Fruit fly (Drosophila melanogaster) whole organism, embryonic: Measurements from ENCODE around the gene Tnpo-SR.

Experiments
- ATbp ChIP-seq: fragments of 200-800 bp; sonication (Bioruptor generic); optimal IDR thresholded peaks from 2 replicates; lab custom pipeline; 2017; ENCODE audit warnings: missing biosample characterization, mild to moderate bottlenecking, missing genetic modification characterization, missing genetic modification reagents
- Abd-B ChIP-seq: fragments of 200-800 bp; sonication (Bioruptor generic); optimal IDR thresholded peaks from 2 replicates; lab custom pipeline; 2018; ENCODE audit warnings: missing biosample characterization, mild to moderate bottlenecking, missing genetic modification characterization, moderate library complexity
- Adf1 ChIP-seq: fragments of 200-800 bp; sonication (Bioruptor generic); IDR thresholded peaks from 2 replicates; pipeline ENCODE4 v1.3.6; 2022; ENCODE audit warnings: missing biosample characterization, missing genetic modification characterization
- BtbVII ChIP-seq: fragments of 200-800 bp; sonication (Bioruptor generic); optimal IDR thresholded peaks from 3 replicates; lab custom pipeline; 2017; ENCODE audit warnings: missing biosample characterization, mild to moderate bottlenecking, missing genetic modification characterization
- CG1024 ChIP-seq: fragments of 200-800 bp; sonication (Bioruptor generic); IDR thresholded peaks from 2 replicates; pipeline ENCODE4 v1.3.6; 2022; ENCODE audit warnings: missing biosample characterization, missing genetic modification characterization
- CG14860 ChIP-seq: fragments of 200-800 bp; sonication (Bioruptor generic); IDR thresholded peaks from 3 replicates; pipeline ENCODE4 v1.3.6; 2022; ENCODE audit warnings: missing biosample characterization, missing genetic modification characterization; ENCODE audit not compliant: partially characterized antibody
- CG18011 ChIP-seq: fragments of 200-800 bp; sonication (Bioruptor generic); optimal IDR thresholded peaks from 2 replicates; lab custom pipeline; 2017; ENCODE audit warnings: missing biosample characterization, missing genetic modification characterization, mild to moderate bottlenecking, moderate library complexity, missing genotype
- CG18599 ChIP-seq: fragments of 200-800 bp; sonication (Bioruptor generic); optimal IDR thresholded peaks from 3 replicates; lab custom pipeline; 2017; ENCODE audit warnings: missing biosample characterization, missing genetic modification characterization, mild to moderate bottlenecking, moderate library complexity, missing genetic modification reagents
- CG2678 ChIP-seq: fragments of 200-800 bp; sonication (Bioruptor generic); optimal IDR thresholded peaks from 3 replicates; lab custom pipeline; 2019; ENCODE audit warnings: missing biosample characterization, mild to moderate bottlenecking, missing genetic modification characterization, moderate library complexity
- CG2875 ChIP-seq: fragments of 200-800 bp; sonication (Bioruptor generic); optimal IDR thresholded peaks from 2 replicates; lab custom pipeline; 2017; ENCODE audit warnings: missing biosample characterization, mild to moderate bottlenecking, missing genetic modification characterization, missing genetic modification reagents
- CG30431 ChIP-seq: fragments of 200-800 bp; sonication (Bioruptor generic); optimal IDR thresholded peaks from 2 replicates; lab custom pipeline; 2017; ENCODE audit warnings: missing biosample characterization, missing genetic modification characterization
- CG3995 ChIP-seq: fragments of 200-800 bp; sonication (Bioruptor generic); optimal IDR thresholded peaks from 3 replicates; lab custom pipeline; 2016; ENCODE audit warnings: missing biosample characterization, missing genetic modification characterization
- CG42726 ChIP-seq: fragments of 200-800 bp; sonication (Bioruptor generic); IDR thresholded peaks from 2 replicates; pipeline ENCODE4 v1.3.6; 2022; ENCODE audit warnings: missing biosample characterization, missing genetic modification characterization; ENCODE audit not compliant: partially characterized antibody
- CG4328 ChIP-seq: fragments of 200-800 bp; sonication (Bioruptor generic); optimal IDR thresholded peaks from 3 replicates; lab custom pipeline; 2017; ENCODE audit warnings: missing biosample characterization, missing genetic modification reagents, missing genetic modification characterization
- CG4424 ChIP-seq: fragments of 200-800 bp; sonication (Bioruptor generic); optimal IDR thresholded peaks from 3 replicates; lab custom pipeline; 2016; ENCODE audit warnings: missing biosample characterization, missing genetic modification characterization
- CG6854 ChIP-seq: fragments of 200-800 bp; sonication (Bioruptor generic); optimal IDR thresholded peaks from 3 replicates; lab custom pipeline; 2017; ENCODE audit warnings: missing biosample characterization, mild to moderate bottlenecking, missing genetic modification characterization
- CG8765 ChIP-seq: fragments of 200-800 bp; sonication (Bioruptor generic); IDR thresholded peaks from 2 replicates; pipeline ENCODE4 v1.3.6; 2022; ENCODE audit warnings: missing biosample characterization, missing genetic modification characterization
- CG8944 ChIP-seq: fragments of 200-800 bp; sonication (Bioruptor generic); optimal IDR thresholded peaks from 3 replicates; lab custom pipeline; 2016; ENCODE audit warnings: missing biosample characterization, missing genetic modification characterization
- CG9437 ChIP-seq: fragments of 200-800 bp; sonication (Bioruptor generic); optimal IDR thresholded peaks from 2 replicates; lab custom pipeline; 2018; ENCODE audit warnings: missing biosample characterization, mild to moderate bottlenecking, missing genetic modification characterization
- CG9817 ChIP-seq: fragments of 200-800 bp; sonication (Bioruptor generic); optimal IDR thresholded peaks from 2 replicates; lab custom pipeline; 2018; ENCODE audit warnings: missing biosample characterization, mild to moderate bottlenecking, missing genetic modification characterization, moderate library complexity
- CHES-1-like ChIP-seq: fragments of 200-800 bp; sonication (Bioruptor generic); optimal IDR thresholded peaks from 2 replicates; lab custom pipeline; 2016; ENCODE audit warnings: missing biosample characterization, missing genetic modification characterization
- D19B ChIP-seq: fragments of 200-800 bp; sonication (Bioruptor generic); optimal IDR thresholded peaks from 2 replicates; lab custom pipeline; 2017; ENCODE audit warnings: missing biosample characterization, mild to moderate bottlenecking, missing genetic modification characterization
- Dip3 ChIP-seq: fragments of 200-800 bp; sonication (Bioruptor generic); optimal IDR thresholded peaks from 3 replicates; lab custom pipeline; 2016; ENCODE audit warnings: missing biosample characterization, missing genetic modification characterization
- Doc3 ChIP-seq: fragments of 200-800 bp; sonication (Bioruptor generic); IDR thresholded peaks from 3 replicates; pipeline ENCODE4 v1.3.6; 2022; ENCODE audit warnings: missing biosample characterization, missing genetic modification characterization; ENCODE audit not compliant: partially characterized antibody
- HmgZ ChIP-seq: fragments of 200-800 bp; sonication (Bioruptor generic); optimal IDR thresholded peaks from 2 replicates; lab custom pipeline; 2018; ENCODE audit warnings: missing biosample characterization, mild to moderate bottlenecking, missing genetic modification characterization
- Hmr ChIP-seq: fragments of 200-800 bp; sonication (Bioruptor generic); optimal IDR thresholded peaks from 3 replicates; lab custom pipeline; 2017; ENCODE audit warnings: mild to moderate bottlenecking, missing biosample characterization, missing genetic modification reagents, missing genetic modification characterization
- Stat92E ChIP-seq, 3 experiments: fragments of >200 bp in 2 of 3; fragments of 200-800 bp in 1 of 3; sonication (Bioruptor generic) in 1 of 3; optimal IDR thresholded peaks; 2 replicates each; lab custom pipeline; 2017 to 2019; ENCODE audit warnings: missing biosample characterization in 3 of 3, missing genetic modification characterization in 3 of 3, mild to moderate bottlenecking in 1 of 3, moderate library complexity in 1 of 3
- Tbp ChIP-seq: fragments of >200 bp; optimal IDR thresholded peaks from 2 replicates; lab custom pipeline; 2018; ENCODE audit warnings: missing biosample characterization, missing genetic modification characterization
- Vsx1 ChIP-seq: fragments of 200-800 bp; sonication (Bioruptor generic); optimal IDR thresholded peaks from 2 replicates; lab custom pipeline; 2017; ENCODE audit warnings: missing biosample characterization, mild to moderate bottlenecking, missing genetic modification characterization, missing genetic modification reagents
- ab ChIP-seq: fragments of 200-800 bp; sonication (Bioruptor generic); optimal IDR thresholded peaks from 2 replicates; lab custom pipeline; 2016; ENCODE audit warnings: missing biosample characterization, missing genetic modification characterization
- ase ChIP-seq: fragments of 200-800 bp; sonication (Bioruptor generic); IDR thresholded peaks from 3 replicates; pipeline ENCODE4 v1.3.6; 2022; ENCODE audit warnings: missing biosample characterization, missing genetic modification characterization
- crp ChIP-seq, 2 experiments: fragments of 200-800 bp; sonication (Bioruptor generic); optimal IDR thresholded peaks; 2 replicates in 1 of 2; 3 replicates in 1 of 2; lab custom pipeline; 2017; ENCODE audit warnings: missing biosample characterization in 2 of 2, missing genetic modification characterization in 2 of 2, mild to moderate bottlenecking in 1 of 2, moderate library complexity in 1 of 2
- dmrt11E ChIP-seq: fragments of 200-800 bp; sonication (Bioruptor generic); optimal IDR thresholded peaks from 3 replicates; lab custom pipeline; 2018; ENCODE audit warnings: missing biosample characterization, mild to moderate bottlenecking, missing genetic modification characterization, moderate library complexity
- dmrt99B ChIP-seq: fragments of 200-800 bp; sonication (Bioruptor generic); optimal IDR thresholded peaks from 2 replicates; lab custom pipeline; 2018; ENCODE audit warnings: missing biosample characterization, mild to moderate bottlenecking, missing genetic modification characterization, moderate library complexity
- dysf ChIP-seq: fragments of 200-800 bp; sonication (Bioruptor generic); IDR thresholded peaks from 3 replicates; pipeline ENCODE4 v1.3.6; 2022; ENCODE audit warnings: missing biosample characterization, missing genetic modification characterization
- emc ChIP-seq: fragments of 200-800 bp; sonication (Bioruptor generic); optimal IDR thresholded peaks from 2 replicates; lab custom pipeline; 2016; ENCODE audit warnings: missing biosample characterization, missing genetic modification characterization
- hkb ChIP-seq, 2 experiments: fragments of 200-800 bp in 1 of 2; fragments of >200 bp in 1 of 2; sonication (Bioruptor generic) in 1 of 2; IDR thresholded peaks in 1 of 2; optimal IDR thresholded peaks in 1 of 2; 2 replicates each; pipeline versions ENCODE4 v1.3.6 to Lab custom; 2017 to 2022; ENCODE audit warnings: missing biosample characterization in 1 of 2, missing genetic modification characterization in 1 of 2
- jing ChIP-seq: fragments of 200-800 bp; sonication (Bioruptor generic); optimal IDR thresholded peaks from 2 replicates; lab custom pipeline; 2018; ENCODE audit warnings: missing biosample characterization, mild to moderate bottlenecking, missing genetic modification characterization
- mld ChIP-seq: fragments of 200-800 bp; sonication (Bioruptor generic); IDR thresholded peaks from 3 replicates; pipeline ENCODE4 v1.3.6; 2022; ENCODE audit warnings: missing biosample characterization, missing genetic modification characterization; ENCODE audit not compliant: partially characterized antibody
- otp ChIP-seq: fragments of 200-800 bp; sonication (Bioruptor generic); IDR thresholded peaks from 3 replicates; pipeline ENCODE4, ENCODE4 v1.3.6; 2022; ENCODE audit warnings: missing biosample characterization, missing genetic modification characterization
- peb ChIP-seq: fragments of 200-800 bp; sonication (Bioruptor generic); IDR thresholded peaks from 2 replicates; pipeline ENCODE4 v1.3.6; 2022; ENCODE audit warnings: missing biosample characterization, missing genetic modification characterization
- pfk ChIP-seq: fragments of 200-800 bp; sonication (Bioruptor generic); optimal IDR thresholded peaks from 2 replicates; lab custom pipeline; 2018; ENCODE audit warnings: missing biosample characterization, mild to moderate bottlenecking, missing genetic modification characterization, moderate library complexity
- phol ChIP-seq: fragments of 200-800 bp; sonication (Bioruptor generic); optimal IDR thresholded peaks from 3 replicates; lab custom pipeline; 2018; ENCODE audit warnings: missing biosample characterization, mild to moderate bottlenecking, missing genetic modification characterization, moderate library complexity
- sqz ChIP-seq: fragments of 200-800 bp; sonication (Bioruptor generic); optimal IDR thresholded peaks from 3 replicates; lab custom pipeline; 2018; ENCODE audit warnings: missing biosample characterization, mild to moderate bottlenecking, missing genetic modification characterization
- stc ChIP-seq: fragments of 200-800 bp; sonication (Bioruptor generic); IDR thresholded peaks from 2 replicates; pipeline ENCODE4 v1.3.6; 2022; ENCODE audit warnings: missing biosample characterization, missing genetic modification characterization
- twi ChIP-seq: fragments of 200-800 bp; optimal IDR thresholded peaks from 2 replicates; lab custom pipeline; 2019; ENCODE audit warnings: missing biosample characterization, mild to moderate bottlenecking, missing genetic modification characterization, moderate library complexity
- zen2 ChIP-seq: fragments of 200-800 bp; sonication (Bioruptor generic); IDR thresholded peaks from 3 replicates; pipeline ENCODE4 v1.3.6; 2022; ENCODE audit warnings: missing biosample characterization, missing genetic modification characterization; ENCODE audit not compliant: partially characterized antibody

The Tnpo-SR gene

dm6 chr2L:2752460-2753411 is 7.0 kb upstream of the Tnpo-SR start, which contains the start of gene Pgk (continued):
- TF ChIP-seq Adf1: no peak
- TF ChIP-seq Dip3 (GFP tag; lab: Kevin White, UChicago): peak; percentile 33
- TF ChIP-seq dmrt11E (tag; lab: Kevin White, UChicago): peak; percentile 6
- no peak for TF ChIP-seq twi (tag; lab: Kevin White, UChicago)
- TF ChIP-seq ab (GFP tag; lab: Kevin White, UChicago): no peak
- no peak for TF ChIP-seq CHES-1-like
- TF ChIP-seq Vsx1: no peak
- no peak for TF ChIP-seq otp (GFP tag; lab: Robert Waterston, UW)
- no peak for TF ChIP-seq Abd-B (GFP tag; lab: Kevin White, UChicago)
- TF ChIP-seq sqz: peak; percentile 75
- peak; percentile 80 for TF ChIP-seq CG6854 (GFP tag; lab: Kevin White, UChicago)
- no peak for TF ChIP-seq zen2 (GFP tag; lab: Robert Waterston, UW)
- TF ChIP-seq CG18599: peak; percentile 49
- no peak for TF ChIP-seq CG30431 (GFP tag; lab: Kevin White, UChicago)
- no peak for TF ChIP-seq dysf (GFP tag; lab: Robert Waterston, UW)
- no peak for TF ChIP-seq D19B (GFP tag; lab: Kevin White, UChicago)
- no peak for TF ChIP-seq peb
- TF ChIP-seq CG9437 (GFP tag; lab: Kevin White, UChicago): peak; percentile 30
- TF ChIP-seq mld (GFP tag; lab: Robert Waterston, UW): no peak
- TF ChIP-seq ase (GFP tag; lab: Robert Waterston, UW): no peak
- no peak for TF ChIP-seq crp (GFP tag; optimal IDR thresholded peaks at IDR 0.05; lab: Kevin White, UChicago)
- peak; percentile 45 for TF ChIP-seq dmrt99B (tag; lab: Kevin White, UChicago)
- no peak for TF ChIP-seq jing (GFP tag; lab: Kevin White, UChicago)
- TF ChIP-seq CG42726 (GFP tag; lab: Robert Waterston, UW): no peak
- TF ChIP-seq CG4328 (GFP tag; lab: Kevin White, UChicago): peak; percentile 70
- TF ChIP-seq CG4424: peak; percentile 46
- no peak for TF ChIP-seq stc (GFP tag; lab: Robert Waterston, UW)
- peak in 1 of 3 experiments; percentile 5 for TF ChIP-seq Stat92E (GFP tag; optimal IDR thresholded peaks at IDR 0.05; lab: Kevin White, UChicago)
- TF ChIP-seq pfk: peak; percentile 30
- peak; percentile 12 for TF ChIP-seq phol
- TF ChIP-seq CG3995 (GFP tag; lab: Kevin White, UChicago): no peak
- TF ChIP-seq Hmr (GFP tag; lab: Kevin White, UChicago): peak; percentile 21
- TF ChIP-seq CG1024 (GFP tag; lab: Robert Waterston, UW): no peak
- no peak for TF ChIP-seq CG8765
- TF ChIP-seq BtbVII: peak; percentile 82
- no peak for TF ChIP-seq ATbp
- TF ChIP-seq Doc3 (GFP tag; lab: Robert Waterston, UW): no peak
- no peak for TF ChIP-seq CG14860 (GFP tag; lab: Robert Waterston, UW)
- TF ChIP-seq hkb (optimal IDR thresholded peaks at IDR 0.05; lab: Kevin White, UChicago): peak; percentile 54
- TF ChIP-seq hkb (GFP tag; IDR thresholded peaks at IDR 0.05; lab: Robert Waterston, UW): no peak
- no peak for TF ChIP-seq CG18011 (GFP tag; lab: Kevin White, UChicago)
- TF ChIP-seq emc (GFP tag; lab: Kevin White, UChicago): no peak
- TF ChIP-seq CG9817 (tag; lab: Kevin White, UChicago): peak; percentile 16
- peak; percentile 99 for TF ChIP-seq Tbp (GFP tag; lab: Kevin White, UChicago)
- TF ChIP-seq CG2875 (GFP tag; lab: Kevin White, UChicago): peak; percentile 36
- peak; percentile 47 for TF ChIP-seq CG2678 (tag; lab: Kevin White, UChicago)
- peak; percentile 58 for TF ChIP-seq HmgZ
- TF ChIP-seq CG8944 (GFP tag; lab: Kevin White, UChicago): peak; percentile 17
